Worm (Caenorhabditis elegans) whole organism, L4 larva: Measurements from ENCODE around the gene npr-3.

ENCODE experiments used
- F10B5.3 ChIP-seq: sonication (generic microtip); optimal IDR thresholded peaks from 2 replicates; lab custom pipeline; 2016; ENCODE audit warnings: mild to moderate bottlenecking, missing genetic modification characterization, missing compliant biosample characterization
- ZK337.2 ChIP-seq: fragments of 200-800 bp; sonication (Bioruptor generic); IDR thresholded peaks from 2 replicates; pipeline ENCODE4 v1.3.6; 2022; ENCODE audit warnings: missing genetic modification reagents, missing genetic modification characterization, missing compliant biosample characterization
- aha-1 ChIP-seq: fragments of 150-350 bp; peaks from one replicate; lab custom pipeline; 2014; ENCODE audit warnings: missing biosample characterization, missing genetic modification characterization
- aly-2 ChIP-seq: sonication (generic microtip); optimal IDR thresholded peaks from 2 replicates; lab custom pipeline; 2018; ENCODE audit warnings: missing biosample characterization, missing genetic modification characterization
- lin-13 ChIP-seq: fragments of 150-350 bp; optimal IDR thresholded peaks from 2 replicates; lab custom pipeline; 2014; ENCODE audit warnings: missing biosample characterization, missing genetic modification reagents, missing genetic modification characterization
- lsy-2 ChIP-seq, 2 experiments: fragments of 150-350 bp in 1 of 2; sonication (generic microtip) in 1 of 2; optimal IDR thresholded peaks; 2 replicates each; lab custom pipeline; 2014 to 2017; ENCODE audit warnings: missing biosample characterization in 2 of 2, missing genetic modification characterization in 2 of 2
- mxl-2 ChIP-seq: fragments of 200-800 bp; sonication (Bioruptor generic); conservative IDR thresholded peaks from 2 replicates; pipeline ENCODE4 v1.3.6; 2022; ENCODE audit warnings: missing genetic modification reagents, missing genetic modification characterization, missing compliant biosample characterization
- nhr-28 ChIP-seq: fragments of 150-350 bp; optimal IDR thresholded peaks from 2 replicates; lab custom pipeline; 2014; ENCODE audit warnings: missing biosample characterization, missing genetic modification characterization
- snpc-1.2 ChIP-seq: fragments of 200-800 bp; sonication (Bioruptor generic); IDR thresholded peaks from 2 replicates; pipeline ENCODE4 v1.3.6; 2022; ENCODE audit warnings: missing genetic modification reagents, missing genetic modification characterization, missing compliant biosample characterization
- unc-130 ChIP-seq: sonication (generic microtip); optimal IDR thresholded peaks from 2 replicates; lab custom pipeline; 2016; ENCODE audit warnings: missing genetic modification reagents, missing genetic modification characterization, missing compliant biosample characterization
- unc-62 ChIP-seq, 3 experiments: fragments of 150-350 bp in 1 of 3; sonication (generic microtip); optimal IDR thresholded peaks in 2 of 3; peaks in 1 of 3; 1 replicate in 1 of 3; 2 replicates in 2 of 3; lab custom pipeline; 2014 to 2017; ENCODE audit warnings: missing biosample characterization in 3 of 3, missing genetic modification characterization in 3 of 3, missing genetic modification reagents in 3 of 3, missing genotype in 1 of 3

DNA sequence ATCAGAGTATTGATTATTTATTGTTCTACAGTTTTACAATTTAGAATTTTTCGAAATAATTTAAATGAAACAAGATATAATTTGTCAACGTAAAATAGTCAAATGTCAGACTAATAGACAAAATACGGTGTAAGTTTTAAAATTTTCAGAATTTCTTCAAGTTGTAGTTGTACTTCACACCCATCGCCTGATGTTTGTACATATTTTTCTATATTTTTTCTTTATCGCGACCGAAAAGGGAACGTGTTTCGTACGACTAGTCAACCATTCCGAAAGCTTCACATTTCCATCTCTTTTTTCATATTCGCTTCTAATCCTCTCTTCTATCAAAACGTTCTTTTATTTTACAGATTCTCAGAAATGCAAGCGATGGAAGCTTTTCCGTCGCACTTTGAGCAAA, 44.6 kb downstream of the npr-3 start, which contains the start of gene twk-25:
- TF ChIP-seq aha-1 (tag; lab: Kevin White, UChicago): no peak
- TF ChIP-seq mxl-2 (GFP tag; lab: Robert Waterston, UW): no peak
- TF ChIP-seq unc-130 (GFP tag; lab: Kevin White, UChicago): no peak
- TF ChIP-seq lin-13: no peak
- TF ChIP-seq snpc-1.2 (GFP tag; lab: Robert Waterston, UW): no peak
- no peak for TF ChIP-seq nhr-28 (tag; lab: Kevin White, UChicago)
- no peak for TF ChIP-seq F10B5.3 (tag; lab: Kevin White, UChicago)
- no peak for TF ChIP-seq lsy-2 (tag; optimal IDR thresholded peaks at IDR 0.05; lab: Kevin White, UChicago)
- TF ChIP-seq unc-62 (GFP tag; optimal IDR thresholded peaks at IDR 0.05 in 1 of 2; lab: Kevin White, UChicago): no peak
- TF ChIP-seq unc-62 (tag; optimal IDR thresholded peaks at IDR 0.05; lab: Kevin White, UChicago): no peak
- TF ChIP-seq ZK337.2: no peak
- TF ChIP-seq aly-2 (tag; lab: Kevin White, UChicago): no peak
